Worm (Caenorhabditis elegans) whole organism, L2 larva: Measurements from ENCODE around the gene F02H6.6.

Experiments used
- C34F6.9 ChIP-seq: fragments of 150-350 bp; optimal IDR thresholded peaks from 2 replicates; lab custom pipeline; 2014; ENCODE audit warnings: missing biosample characterization, missing genetic modification characterization
- F13H6.1 ChIP-seq: sonication (generic microtip); optimal IDR thresholded peaks from 2 replicates; lab custom pipeline; 2016; ENCODE audit warnings: missing genetic modification characterization, missing compliant biosample characterization
- R02D3.7 ChIP-seq: fragments of 150-350 bp; optimal IDR thresholded peaks from 2 replicates; lab custom pipeline; 2014; ENCODE audit warnings: missing biosample characterization, missing genetic modification characterization
- Y55F3AM.14 ChIP-seq: fragments of 200-800 bp; sonication (Bioruptor generic); optimal IDR thresholded peaks from 2 replicates; lab custom pipeline; 2018; ENCODE audit warnings: mild to moderate bottlenecking, missing genetic modification characterization, missing compliant biosample characterization
- alr-1 ChIP-seq: fragments of 150-350 bp; optimal IDR thresholded peaks from 2 replicates; lab custom pipeline; 2014; ENCODE audit warnings: missing biosample characterization, missing genetic modification characterization
- aly-2 ChIP-seq: fragments of 150-350 bp; optimal IDR thresholded peaks from 2 replicates; lab custom pipeline; 2014; ENCODE audit warnings: missing biosample characterization, missing genetic modification characterization
- ama-1 ChIP-seq: fragments of 150-350 bp; optimal IDR thresholded peaks from 2 replicates; lab custom pipeline; 2018; ENCODE audit warnings: inconsistent platforms
- ceh-16 ChIP-seq: fragments of 150-350 bp; optimal IDR thresholded peaks from 2 replicates; lab custom pipeline; 2014; ENCODE audit warnings: missing biosample characterization, missing genetic modification characterization
- ceh-82 ChIP-seq: fragments of 150-350 bp; optimal IDR thresholded peaks from 2 replicates; lab custom pipeline; 2014; ENCODE audit warnings: missing biosample characterization, missing genetic modification characterization
- crh-2 ChIP-seq: sonication (generic microtip); optimal IDR thresholded peaks from 2 replicates; lab custom pipeline; 2017; ENCODE audit warnings: missing biosample characterization, missing genetic modification characterization
- dmd-4 ChIP-seq: sonication (generic microtip); optimal IDR thresholded peaks from 2 replicates; lab custom pipeline; 2017; ENCODE audit warnings: missing biosample characterization, missing genetic modification characterization
- egl-27 ChIP-seq: sonication (generic microtip); optimal IDR thresholded peaks from 3 replicates; lab custom pipeline; 2017; ENCODE audit warnings: missing biosample characterization, missing genetic modification reagents, missing genetic modification characterization
- elt-1 ChIP-seq: fragments of 150-350 bp; optimal IDR thresholded peaks from 2 replicates; lab custom pipeline; 2014; ENCODE audit warnings: missing biosample characterization, missing genetic modification characterization
- elt-3 ChIP-seq: sonication (generic microtip); optimal IDR thresholded peaks from 2 replicates; lab custom pipeline; 2017; ENCODE audit warnings: missing biosample characterization, missing genetic modification characterization
- gmeb-1 ChIP-seq: fragments of 150-350 bp; optimal IDR thresholded peaks from 2 replicates; lab custom pipeline; 2014; ENCODE audit warnings: missing biosample characterization, missing genetic modification characterization
- lin-11 ChIP-seq: fragments of 150-350 bp; sonication (generic microtip); optimal IDR thresholded peaks from 2 replicates; lab custom pipeline; 2014; ENCODE audit warnings: missing biosample characterization, missing genetic modification characterization, inconsistent platforms, mixed read lengths
- lin-13 ChIP-seq: fragments of 150-350 bp; optimal IDR thresholded peaks from 2 replicates; lab custom pipeline; 2014; ENCODE audit warnings: missing biosample characterization, missing genetic modification reagents, missing genetic modification characterization
- mbf-1 ChIP-seq: sonication (generic microtip); optimal IDR thresholded peaks from 2 replicates; lab custom pipeline; 2017; ENCODE audit warnings: missing biosample characterization, missing genetic modification characterization
- mdl-1 ChIP-seq, 2 experiments: fragments of 150-350 bp in 1 of 2; sonication (generic microtip) in 1 of 2; optimal IDR thresholded peaks; 2 replicates each; lab custom pipeline; 2017; ENCODE audit warnings: missing biosample characterization in 2 of 2, missing genetic modification characterization in 2 of 2
- nhr-11 ChIP-seq: fragments of 150-350 bp; optimal IDR thresholded peaks from 2 replicates; lab custom pipeline; 2014; ENCODE audit warnings: missing biosample characterization, missing genetic modification characterization
- nhr-23 ChIP-seq: fragments of 150-350 bp; optimal IDR thresholded peaks from 2 replicates; lab custom pipeline; 2014; ENCODE audit warnings: missing biosample characterization, missing genetic modification reagents, missing genetic modification characterization
- nhr-237 ChIP-seq: fragments of 150-350 bp; optimal IDR thresholded peaks from 2 replicates; lab custom pipeline; 2014; ENCODE audit warnings: missing biosample characterization, missing genetic modification characterization
- nhr-25 ChIP-seq: fragments of 150-350 bp; sonication (generic microtip); optimal IDR thresholded peaks from 3 replicates; lab custom pipeline; 2014; ENCODE audit warnings: missing biosample characterization, missing genetic modification characterization
- nhr-77 ChIP-seq: fragments of 150-350 bp; optimal IDR thresholded peaks from 2 replicates; lab custom pipeline; 2014; ENCODE audit warnings: missing biosample characterization, missing genetic modification characterization
- peb-1 ChIP-seq: fragments of 150-350 bp; optimal IDR thresholded peaks from 2 replicates; lab custom pipeline; 2014; ENCODE audit warnings: missing biosample characterization, missing genetic modification characterization
- sem-4 ChIP-seq: fragments of 150-350 bp; optimal IDR thresholded peaks from 2 replicates; lab custom pipeline; 2014; ENCODE audit warnings: missing biosample characterization, missing genetic modification reagents, missing genetic modification characterization
- skn-1 ChIP-seq: sonication (generic microtip); optimal IDR thresholded peaks from 2 replicates; lab custom pipeline; 2017; ENCODE audit warnings: missing biosample characterization, missing genetic modification characterization
- snpc-4 ChIP-seq: fragments of 150-350 bp; optimal IDR thresholded peaks from 2 replicates; lab custom pipeline; 2014; ENCODE audit warnings: missing biosample characterization, missing genetic modification characterization
- unc-39 ChIP-seq: fragments of 150-350 bp; optimal IDR thresholded peaks from 2 replicates; lab custom pipeline; 2014; ENCODE audit warnings: missing biosample characterization, missing genetic modification characterization
- unc-55 ChIP-seq: fragments of 150-350 bp; sonication (generic microtip); optimal IDR thresholded peaks from 3 replicates; lab custom pipeline; 2014; ENCODE audit warnings: missing biosample characterization, missing genetic modification reagents, missing genetic modification characterization
- unc-62 ChIP-seq: fragments of 150-350 bp; optimal IDR thresholded peaks from 2 replicates; lab custom pipeline; 2014; ENCODE audit warnings: missing biosample characterization, missing genetic modification reagents, missing genetic modification characterization
- zag-1 ChIP-seq: fragments of 150-350 bp; optimal IDR thresholded peaks from 2 replicates; lab custom pipeline; 2014; ENCODE audit warnings: missing biosample characterization, missing genetic modification characterization
- ztf-1 ChIP-seq: fragments of 200-800 bp; sonication (Bioruptor generic); conservative IDR thresholded peaks from 2 replicates; pipeline ENCODE4 v1.3.6; 2022; ENCODE audit warnings: missing genetic modification characterization, missing compliant biosample characterization
- ztf-11 ChIP-seq: sonication (generic microtip); optimal IDR thresholded peaks from 2 replicates; lab custom pipeline; 2017; ENCODE audit warnings: missing biosample characterization, missing genetic modification characterization
- ztf-4 ChIP-seq: fragments of 150-350 bp; optimal IDR thresholded peaks from 2 replicates; lab custom pipeline; 2014; ENCODE audit warnings: missing biosample characterization, missing genetic modification characterization

Gene F02H6.6

ce11 chrIV:14215777-14216176 lies 14.9 kb downstream of the F02H6.6 start:
- no peak for TF ChIP-seq C34F6.9 (tag; lab: Kevin White, UChicago)
- TF ChIP-seq snpc-4 (tag; lab: Kevin White, UChicago), result no peak
- TF ChIP-seq dmd-4, result no peak
- no peak for TF ChIP-seq alr-1
- no peak for TF ChIP-seq gmeb-1 (tag; lab: Kevin White, UChicago)
- no peak for TF ChIP-seq nhr-237 (tag; lab: Kevin White, UChicago)
- TF ChIP-seq unc-62, result no peak
- TF ChIP-seq ztf-11 (tag; lab: Kevin White, UChicago), result no peak
- no peak for TF ChIP-seq nhr-77
- no peak for TF ChIP-seq elt-1 (tag; lab: Kevin White, UChicago)
- no peak for TF ChIP-seq ceh-16 (tag; lab: Kevin White, UChicago)
- no peak for TF ChIP-seq unc-55
- TF ChIP-seq mdl-1 (tag; optimal IDR thresholded peaks at IDR 0.05; lab: Kevin White, UChicago), result no peak

- TF ChIP-seq ztf-11 (tag; lab: Kevin White, UChicago) (no peak), Y55F3AM.14 (GFP tag; lab: Kevin White, UChicago) (no peak), F13H6.1 (tag; lab: Kevin White, UChicago) (no peak), crh-2 (tag; lab: Kevin White, UChicago) (no peak)
Observed at ce11 chrIV:14203162-14203561, 27.5 kb downstream of the F02H6.6 start, which contains the start of gene F02H6.3. TSS of gene F02H6.3 (plus strand) at chrIV:14203427.

- TF ChIP-seq unc-62 (no peak), lin-11 (tag; lab: Kevin White, UChicago) (no peak), snpc-4 (tag; lab: Kevin White, UChicago) (no peak), sem-4 (tag; lab: Kevin White, UChicago) (no peak), elt-3 (tag; lab: Kevin White, UChicago) (no peak), Y55F3AM.14 (GFP tag; lab: Kevin White, UChicago) (no peak), egl-27 (tag; lab: Kevin White, UChicago) (no peak), nhr-237 (tag; lab: Kevin White, UChicago) (no peak), mbf-1 (no peak), nhr-11 (tag; lab: Kevin White, UChicago) (no peak), nhr-25 (tag; lab: Kevin White, UChicago) (no peak), peb-1 (tag; lab: Kevin White, UChicago) (no peak), ama-1 (no peak), ztf-4 (no peak), ztf-1 (GFP tag; lab: Robert Waterston, UW) (no peak), nhr-23 (no peak), lin-13 (no peak), skn-1 (tag; lab: Kevin White, UChicago) (no peak)
Observed at ce11 chrIV:14196176-14196575, 34.5 kb downstream of the F02H6.6 start, which contains the start of gene F02H6.2. TSS of gene F02H6.2 (plus strand) at chrIV:14196476.

ce11 chrIV:14194317-14194716 lies 36.4 kb downstream of the F02H6.6 start:
- TF ChIP-seq R02D3.7 (tag; lab: Kevin White, UChicago), result no peak
- TF ChIP-seq skn-1 (tag; lab: Kevin White, UChicago), result no peak
- no peak for TF ChIP-seq zag-1 (tag; lab: Kevin White, UChicago)
- TF ChIP-seq mdl-1 (tag; optimal IDR thresholded peaks at IDR 0.05; lab: Kevin White, UChicago), result no peak
- no peak for TF ChIP-seq lin-13
- no peak for TF ChIP-seq ceh-82 (tag; lab: Kevin White, UChicago)
- TF ChIP-seq nhr-11 (tag; lab: Kevin White, UChicago), result no peak
- no peak for TF ChIP-seq unc-62
- no peak for TF ChIP-seq Y55F3AM.14 (GFP tag; lab: Kevin White, UChicago)
- no peak for TF ChIP-seq unc-55
- no peak for TF ChIP-seq nhr-25 (tag; lab: Kevin White, UChicago)
- TF ChIP-seq ztf-11 (tag; lab: Kevin White, UChicago), result no peak
- TF ChIP-seq aly-2, result no peak
- TF ChIP-seq alr-1, result no peak
- TF ChIP-seq gmeb-1 (tag; lab: Kevin White, UChicago), result no peak
- TF ChIP-seq lin-11 (tag; lab: Kevin White, UChicago), result no peak
- TF ChIP-seq elt-3 (tag; lab: Kevin White, UChicago), result no peak
- no peak for TF ChIP-seq unc-39 (tag; lab: Kevin White, UChicago)

ce11 chrIV:14193196-14193595 lies 37.5 kb downstream of the F02H6.6 start, which contains the start of gene K01G12.3:
TSS of gene K01G12.3 (plus strand) at chrIV:14193496.
- TF ChIP-seq ama-1 (no peak), nhr-77 (no peak)
- TF ChIP-seq, all 48 proteins: peak for 0
